Worm (Caenorhabditis elegans) whole organism, L4/young adult: ENCODE data around the gene rpb-9.

Experiments
- dao-5 ChIP-seq: sonication (generic microtip); optimal IDR thresholded peaks from 2 replicates; lab custom pipeline; 2016; ENCODE audit warnings: missing genotype, missing genetic modification characterization, moderate library complexity, missing compliant biosample characterization
- him-1 ChIP-seq: sonication (generic microtip); optimal IDR thresholded peaks from 2 replicates; lab custom pipeline; 2016; ENCODE audit warnings: missing genotype, missing genetic modification reagents, missing genetic modification characterization, missing compliant biosample characterization

DNA sequence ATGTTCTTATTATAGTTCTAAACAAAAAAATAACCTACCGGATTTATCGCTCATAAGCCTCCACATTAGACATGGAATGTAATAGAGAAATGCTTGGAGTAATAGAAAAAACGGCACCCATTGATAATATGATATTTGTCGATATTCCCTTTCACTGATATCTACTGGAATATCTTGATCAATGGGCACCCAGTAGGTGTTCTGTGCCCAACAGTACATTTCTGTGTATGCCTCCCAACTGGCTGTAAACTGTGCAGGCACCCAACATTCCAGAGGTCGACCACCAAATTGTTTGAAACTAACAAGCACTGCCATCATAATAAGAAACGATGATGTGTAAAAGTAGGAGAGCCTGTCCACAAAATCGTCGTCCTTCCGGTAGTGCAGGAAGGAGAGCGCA, 47.7 kb downstream of the rpb-9 start:
- TF ChIP-seq dao-5 (no peak), him-1 (no peak)
